Fruit fly (Drosophila melanogaster): ENCODE results near the gene Orct.

Gene Orct

dm6 chr3R:24289768-24290349 is 13.8 kb downstream of the Orct start, which contains the start of the genes CG34290 and Uck (continued):
- TF ChIP-seq Usf (GFP tag; optimal IDR thresholded peaks at IDR 0.05) (peak; percentile 6), br (optimal IDR thresholded peaks at IDR 0.05) (no peak), Fer2 (tag; optimal IDR thresholded peaks at IDR 0.05) (peak; percentile 76), CG17361 (GFP tag; IDR thresholded peaks at IDR 0.05) (peak; percentile 65; the same call in 2 of the 3 replicates), CG10209 (GFP tag; optimal IDR thresholded peaks at IDR 0.05) (peak; percentile 79), CG15601 (tag; optimal IDR thresholded peaks at IDR 0.05) (peak; percentile 78), CG1647 (GFP tag; optimal IDR thresholded peaks at IDR 0.05) (peak; percentile 78), CG43689 (GFP tag; IDR thresholded peaks at IDR 0.05) (peak; percentile 64), GATAe (GFP tag; conservative IDR thresholded peaks at IDR 0.05) (no peak), abd-A (tag; optimal IDR thresholded peaks at IDR 0.05) (no peak), so (GFP tag; IDR thresholded peaks at IDR 0.05) (peak; percentile 70; the same call in 1 of the 3 replicates), chinmo (GFP tag; IDR thresholded peaks at IDR 0.05; ENCODE audit: partially characterized antibody) (peak; percentile 86; the same call in 3 of the 4 replicates), CG1792 (GFP tag; optimal IDR thresholded peaks at IDR 0.05) (peak; percentile 24), CG3726 (GFP tag; IDR thresholded peaks at IDR 0.05) (no peak), tin (GFP tag; optimal IDR thresholded peaks at IDR 0.05) (peak; percentile 54), CG7372 (GFP tag; IDR thresholded peaks at IDR 0.05) (0 out of 2 replicates have a peak, but pooled peaks have one; percentile 34), esg (GFP tag; conservative IDR thresholded peaks at IDR 0.05) (no peak), CG1602 (GFP tag; optimal IDR thresholded peaks at IDR 0.05) (peak; percentile 32), CG12104 (GFP tag; optimal IDR thresholded peaks at IDR 0.05) (peak; percentile 81), Dref (GFP tag; IDR thresholded peaks at IDR 0.05) (peak; percentile 89), kay (GFP tag; optimal IDR thresholded peaks at IDR 0.05) (no peak), CG8281 (tag; optimal IDR thresholded peaks at IDR 0.05) (peak; percentile 54), crol (GFP tag; IDR thresholded peaks at IDR 0.05) (peak; percentile 37; the same call in 1 of the 2 replicates), Nf-YB (GFP tag; optimal IDR thresholded peaks at IDR 0.05) (peak; percentile 63), CG3847 (GFP tag; IDR thresholded peaks at IDR 0.05) (peak; percentile 85), sim (GFP tag; IDR thresholded peaks at IDR 0.05) (0 out of 2 replicates have a peak, but pooled peaks have one; percentile 28), Opbp (GFP tag; IDR thresholded peaks at IDR 0.05; ENCODE audit: partially characterized antibody) (peak; percentile 86), CHES-1-like (GFP tag; optimal IDR thresholded peaks at IDR 0.05) (peak; percentile 79), CG31365 (tag; optimal IDR thresholded peaks at IDR 0.05) (peak; percentile 65), shn (GFP tag; optimal IDR thresholded peaks at IDR 0.05) (peak; percentile 68), Pdp1 (GFP tag; optimal IDR thresholded peaks at IDR 0.05) (peak in 1 of 2 experiments; percentile 76), CG12659 (GFP tag; optimal IDR thresholded peaks at IDR 0.05) (peak; percentile 91), CG4360 (GFP tag; IDR thresholded peaks at IDR 0.05) (0 out of 2 replicates have a peak, but pooled peaks have one; percentile 18), CG17912 (GFP tag; optimal IDR thresholded peaks at IDR 0.05) (peak; percentile 94), CG7556 (GFP tag; optimal IDR thresholded peaks at IDR 0.05) (peak; percentile 61), NC2α (GFP tag; optimal IDR thresholded peaks at IDR 0.05) (peak; percentile 19), maf-S (GFP tag; optimal IDR thresholded peaks at IDR 0.05) (peak; percentile 54), Sox102F (GFP tag; optimal IDR thresholded peaks at IDR 0.05) (peak; percentile 38), CG11085 (GFP tag; IDR thresholded peaks at IDR 0.05) (peak; percentile 59; the same call in 1 of the 2 replicates), gcm2 (GFP tag; optimal IDR thresholded peaks at IDR 0.05) (peak; percentile 9), CG2199 (GFP tag; IDR thresholded peaks at IDR 0.05) (peak; percentile 80; the same call in 1 of the 3 replicates), CrebB (tag; optimal IDR thresholded peaks at IDR 0.05) (peak; percentile 85), bbx (GFP tag; IDR thresholded peaks at IDR 0.05; ENCODE audit: partially characterized antibody) (peak; percentile 89), z (GFP tag; IDR thresholded peaks at IDR 0.05) (no peak), bab2 (GFP tag; optimal IDR thresholded peaks at IDR 0.05) (peak; percentile 18), pros (GFP tag; optimal IDR thresholded peaks at IDR 0.05) (no peak), gcm (GFP tag; optimal IDR thresholded peaks at IDR 0.05) (peak; percentile 38), Rfx (GFP tag; IDR thresholded peaks at IDR 0.05) (peak; percentile 89), CoRest (tag; optimal IDR thresholded peaks at IDR 0.05) (peak; percentile 87), CG4282 (GFP tag; optimal IDR thresholded peaks at IDR 0.05) (peak; percentile 65)
